Fruit fly (Drosophila melanogaster): ENCODE results near the gene Acp36DE.

DNA sequence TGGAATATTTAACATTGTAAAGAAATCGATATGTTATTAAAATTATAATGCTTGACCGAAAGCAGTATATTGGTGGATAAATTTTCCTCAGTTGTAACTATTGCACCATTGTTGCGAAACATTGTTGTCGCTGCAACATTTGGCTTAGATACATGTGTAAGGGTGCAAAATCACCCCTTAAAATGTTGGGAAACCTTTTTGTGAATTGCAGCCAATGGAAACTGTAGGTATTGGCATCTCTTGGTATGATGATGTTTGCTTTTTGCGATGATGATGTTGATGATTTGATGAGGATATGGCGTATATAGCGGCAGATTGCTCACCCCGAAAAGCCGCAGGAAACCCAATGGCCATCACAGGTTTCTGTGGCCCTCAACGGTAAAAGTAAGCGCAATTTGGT lies 5.5 kb upstream of the Acp36DE start:
- TF ChIP-seq lola (GFP tag; optimal IDR thresholded peaks at IDR 0.05) (no peak), br (GFP tag; optimal IDR thresholded peaks at IDR 0.05) (no peak), OdsH (GFP tag; optimal IDR thresholded peaks at IDR 0.05) (no peak), Myc (optimal IDR thresholded peaks at IDR 0.05) (no peak), psq (GFP tag; optimal IDR thresholded peaks at IDR 0.05) (no peak), sage (GFP tag; optimal IDR thresholded peaks at IDR 0.05) (no peak), Mio (GFP tag; optimal IDR thresholded peaks at IDR 0.05) (no peak), Vsx2 (GFP tag; optimal IDR thresholded peaks at IDR 0.05; ENCODE audit: partially characterized antibody) (no peak), foxo (GFP tag; optimal IDR thresholded peaks at IDR 0.05) (no peak), brk (GFP tag; optimal IDR thresholded peaks at IDR 0.05) (no peak), GATAd (GFP tag; optimal IDR thresholded peaks at IDR 0.05) (no peak), usp (GFP tag; optimal IDR thresholded peaks at IDR 0.05) (no peak), pan (optimal IDR thresholded peaks at IDR 0.05) (no peak), Dif (GFP tag; optimal IDR thresholded peaks at IDR 0.05; ENCODE audit: partially characterized antibody) (no peak)
